Fruit fly (Drosophila melanogaster) whole organism, embryonic: ENCODE measurements around the gene CG12379.

Experiments
- ATbp ChIP-seq: fragments of 200-800 bp; sonication (Bioruptor generic); optimal IDR thresholded peaks from 2 replicates; lab custom pipeline; 2017; ENCODE audit warnings: missing biosample characterization, mild to moderate bottlenecking, missing genetic modification characterization, missing genetic modification reagents
- BEAF-32 ChIP-seq: fragments of 200-800 bp; sonication (Bioruptor generic); optimal IDR thresholded peaks from 3 replicates; lab custom pipeline; 2017; ENCODE audit warnings: missing biosample characterization, missing genetic modification characterization, mild to moderate bottlenecking, moderate library complexity, missing genetic modification reagents
- CG10267 ChIP-seq: fragments of 200-800 bp; sonication (Bioruptor generic); optimal IDR thresholded peaks from 2 replicates; lab custom pipeline; 2018; ENCODE audit warnings: missing biosample characterization, mild to moderate bottlenecking, missing genetic modification characterization, moderate library complexity
- CG10654 ChIP-seq: fragments of 200-800 bp; sonication (Bioruptor generic); optimal IDR thresholded peaks from 2 replicates; lab custom pipeline; 2016; ENCODE audit warnings: missing biosample characterization, missing genetic modification characterization
- CG15514 ChIP-seq: fragments of 200-800 bp; sonication (Bioruptor generic); optimal IDR thresholded peaks from 3 replicates; lab custom pipeline; 2017; ENCODE audit warnings: missing biosample characterization, missing genetic modification characterization, mild to moderate bottlenecking, moderate library complexity, missing genetic modification reagents
- CG17328 ChIP-seq: fragments of 200-800 bp; sonication (Bioruptor generic); IDR thresholded peaks from 2 replicates; pipeline ENCODE4 v1.3.6; 2022; ENCODE audit warnings: missing biosample characterization, missing genetic modification characterization
- CG17612 ChIP-seq: fragments of 200-800 bp; sonication (Bioruptor generic); IDR thresholded peaks from 2 replicates; pipeline ENCODE4 v1.3.6; 2022; ENCODE audit warnings: missing biosample characterization, missing genetic modification characterization
- CG2889 ChIP-seq: fragments of 200-800 bp; sonication (Bioruptor generic); IDR thresholded peaks from 3 replicates; pipeline ENCODE4 v1.3.6; 2022; ENCODE audit warnings: missing biosample characterization, missing genetic modification characterization
- CG31365 ChIP-seq: fragments of 200-800 bp; sonication (Bioruptor generic); optimal IDR thresholded peaks from 2 replicates; lab custom pipeline; 2018; ENCODE audit warnings: missing biosample characterization, mild to moderate bottlenecking, missing genetic modification characterization
- CG3163 ChIP-seq: fragments of 200-800 bp; sonication (Bioruptor generic); optimal IDR thresholded peaks from 3 replicates; lab custom pipeline; 2016; ENCODE audit warnings: missing biosample characterization, missing genetic modification characterization
- CG3995 ChIP-seq: fragments of 200-800 bp; sonication (Bioruptor generic); optimal IDR thresholded peaks from 3 replicates; lab custom pipeline; 2016; ENCODE audit warnings: missing biosample characterization, missing genetic modification characterization
- CG4328 ChIP-seq: fragments of 200-800 bp; sonication (Bioruptor generic); optimal IDR thresholded peaks from 3 replicates; lab custom pipeline; 2017; ENCODE audit warnings: missing biosample characterization, missing genetic modification reagents, missing genetic modification characterization
- CG4617 ChIP-seq: fragments of 200-800 bp; sonication (Bioruptor generic); optimal IDR thresholded peaks from 3 replicates; lab custom pipeline; 2016; ENCODE audit warnings: missing biosample characterization, missing genetic modification characterization, borderline replicate concordance
- CG4730 ChIP-seq: fragments of 200-800 bp; sonication (Bioruptor generic); IDR thresholded peaks from 2 replicates; pipeline ENCODE4 v1.3.6; 2022; ENCODE audit warnings: missing biosample characterization, missing genetic modification characterization
- CG8924 ChIP-seq: fragments of 200-800 bp; optimal IDR thresholded peaks from 3 replicates; lab custom pipeline; 2019; ENCODE audit warnings: missing biosample characterization, mild to moderate bottlenecking, missing genetic modification characterization, moderate library complexity
- D19B ChIP-seq: fragments of 200-800 bp; sonication (Bioruptor generic); optimal IDR thresholded peaks from 2 replicates; lab custom pipeline; 2017; ENCODE audit warnings: missing biosample characterization, mild to moderate bottlenecking, missing genetic modification characterization
- Dll ChIP-seq: fragments of 200-800 bp; sonication (Bioruptor generic); IDR thresholded peaks from 4 replicates; pipeline ENCODE4 v1.3.6; 2022; ENCODE audit warnings: missing biosample characterization, missing genetic modification characterization; ENCODE audit not compliant: partially characterized antibody
- Dref ChIP-seq: fragments of 200-800 bp; sonication (Bioruptor generic); IDR thresholded peaks from 2 replicates; pipeline ENCODE4 v1.3.6; 2022; ENCODE audit warnings: missing biosample characterization, missing genetic modification characterization
- Drgx ChIP-seq: fragments of 200-800 bp; sonication (Bioruptor generic); IDR thresholded peaks from 2 replicates; pipeline ENCODE4 v1.3.6; 2022; ENCODE audit warnings: missing biosample characterization, missing genetic modification characterization
- GATAe ChIP-seq: fragments of 200-800 bp; sonication (Bioruptor generic); conservative IDR thresholded peaks from 2 replicates; pipeline ENCODE4 v1.3.6; 2022; ENCODE audit warnings: missing biosample characterization, missing genetic modification characterization
- Hr51 ChIP-seq, 2 experiments: fragments of 200-800 bp; sonication (Bioruptor generic); optimal IDR thresholded peaks; 2 replicates in 1 of 2; 3 replicates in 1 of 2; lab custom pipeline; 2016 to 2018; ENCODE audit warnings: missing biosample characterization in 2 of 2, missing genetic modification characterization in 2 of 2, mild to moderate bottlenecking in 1 of 2, moderate library complexity in 1 of 2
- Hsf ChIP-seq: fragments of 200-800 bp; sonication (Bioruptor generic); optimal IDR thresholded peaks from 3 replicates; lab custom pipeline; 2016; ENCODE audit warnings: missing biosample characterization, missing genetic modification characterization
- Myb ChIP-seq: fragments of 200-800 bp; sonication (Bioruptor generic); optimal IDR thresholded peaks from 2 replicates; lab custom pipeline; 2016; ENCODE audit warnings: missing biosample characterization, missing genetic modification characterization
- Poxn ChIP-seq: fragments of 200-800 bp; sonication (Bioruptor generic); IDR thresholded peaks from 2 replicates; pipeline ENCODE4 v1.3.6; 2022; ENCODE audit warnings: missing biosample characterization, missing genetic modification characterization
- Sry-δ ChIP-seq: fragments of 200-800 bp; sonication (Bioruptor generic); optimal IDR thresholded peaks from 2 replicates; lab custom pipeline; 2016; ENCODE audit warnings: missing biosample characterization, missing genetic modification characterization
- Ssrp ChIP-seq: fragments of 200-800 bp; sonication (Bioruptor generic); optimal IDR thresholded peaks from 2 replicates; lab custom pipeline; 2018; ENCODE audit warnings: missing biosample characterization, mild to moderate bottlenecking, missing genetic modification characterization, moderate library complexity
- Xrp1 ChIP-seq: fragments of 200-800 bp; sonication (Bioruptor generic); IDR thresholded peaks from 2 replicates; pipeline ENCODE4 v1.3.6; 2022; ENCODE audit warnings: missing biosample characterization, missing genetic modification characterization
- ase ChIP-seq: fragments of 200-800 bp; sonication (Bioruptor generic); IDR thresholded peaks from 3 replicates; pipeline ENCODE4 v1.3.6; 2022; ENCODE audit warnings: missing biosample characterization, missing genetic modification characterization
- bab2 ChIP-seq: fragments of 200-800 bp; sonication (Bioruptor generic); optimal IDR thresholded peaks from 2 replicates; lab custom pipeline; 2016; ENCODE audit warnings: missing biosample characterization, missing genetic modification characterization
- ci ChIP-seq: fragments of 200-800 bp; sonication (Bioruptor generic); IDR thresholded peaks from 3 replicates; pipeline ENCODE4 v1.3.6; 2022; ENCODE audit warnings: missing biosample characterization, missing genetic modification characterization
- eve ChIP-seq, 2 experiments: fragments of >200 bp; optimal IDR thresholded peaks; 2 replicates each; lab custom pipeline; 2017; ENCODE audit warnings: missing biosample characterization in 2 of 2, missing genetic modification characterization in 2 of 2
- ewg ChIP-seq: fragments of 200-800 bp; sonication (Bioruptor generic); optimal IDR thresholded peaks from 3 replicates; lab custom pipeline; 2017; ENCODE audit warnings: mild to moderate bottlenecking, missing biosample characterization, missing genetic modification reagents, missing genetic modification characterization
- kni ChIP-seq: fragments of 200-800 bp; sonication (Bioruptor generic); optimal IDR thresholded peaks from 3 replicates; lab custom pipeline; 2017; ENCODE audit warnings: mild to moderate bottlenecking, missing biosample characterization, missing genetic modification reagents, missing genetic modification characterization
- nerfin-2 ChIP-seq: fragments of 200-800 bp; sonication (Bioruptor generic); IDR thresholded peaks from 2 replicates; pipeline ENCODE4 v1.3.6; 2022; ENCODE audit warnings: missing biosample characterization, missing genetic modification characterization; ENCODE audit not compliant: partially characterized antibody
- org-1 ChIP-seq: fragments of 200-800 bp; sonication (Bioruptor generic); optimal IDR thresholded peaks from 2 replicates; lab custom pipeline; 2017; ENCODE audit warnings: missing biosample characterization, missing genetic modification characterization
- p53 ChIP-seq: fragments of 200-800 bp; sonication (Bioruptor generic); optimal IDR thresholded peaks from 2 replicates; lab custom pipeline; 2016; ENCODE audit warnings: missing biosample characterization, missing genetic modification characterization
- pros ChIP-seq: fragments of 200-800 bp; sonication (Bioruptor generic); optimal IDR thresholded peaks from 3 replicates; lab custom pipeline; 2019; ENCODE audit warnings: missing biosample characterization, mild to moderate bottlenecking, missing genetic modification characterization, moderate library complexity
- ranshi ChIP-seq: fragments of 200-800 bp; sonication (Bioruptor generic); IDR thresholded peaks from 2 replicates; pipeline ENCODE4 v1.3.6; 2022; ENCODE audit warnings: missing biosample characterization, missing genetic modification characterization
- ro ChIP-seq: fragments of 200-800 bp; sonication (Bioruptor generic); IDR thresholded peaks from 2 replicates; pipeline ENCODE4 v1.3.6; 2022; ENCODE audit warnings: missing biosample characterization, missing genetic modification characterization
- sens ChIP-seq: fragments of 200-800 bp; sonication (Bioruptor generic); peaks from one replicate; lab custom pipeline; 2016; ENCODE audit warnings: missing biosample characterization, missing genetic modification characterization
- tio ChIP-seq: fragments of 200-800 bp; sonication (Bioruptor generic); optimal IDR thresholded peaks from 2 replicates; lab custom pipeline; 2017; ENCODE audit warnings: missing biosample characterization, missing genetic modification characterization, inconsistent platforms
- vfl ChIP-seq: fragments of 200-800 bp; sonication (Bioruptor generic); optimal IDR thresholded peaks from 2 replicates; lab custom pipeline; 2016; ENCODE audit warnings: missing biosample characterization, missing genetic modification characterization
- zf30C ChIP-seq: fragments of 200-800 bp; sonication (Bioruptor generic); optimal IDR thresholded peaks from 3 replicates; lab custom pipeline; 2018; ENCODE audit warnings: missing biosample characterization, mild to moderate bottlenecking, missing genetic modification characterization
- zfh1 ChIP-seq: fragments of 200-800 bp; sonication (Bioruptor generic); IDR thresholded peaks from 3 replicates; pipeline ENCODE4 v1.3.6; 2022; ENCODE audit warnings: missing biosample characterization, missing genetic modification characterization

CG12379 gene

DNA sequence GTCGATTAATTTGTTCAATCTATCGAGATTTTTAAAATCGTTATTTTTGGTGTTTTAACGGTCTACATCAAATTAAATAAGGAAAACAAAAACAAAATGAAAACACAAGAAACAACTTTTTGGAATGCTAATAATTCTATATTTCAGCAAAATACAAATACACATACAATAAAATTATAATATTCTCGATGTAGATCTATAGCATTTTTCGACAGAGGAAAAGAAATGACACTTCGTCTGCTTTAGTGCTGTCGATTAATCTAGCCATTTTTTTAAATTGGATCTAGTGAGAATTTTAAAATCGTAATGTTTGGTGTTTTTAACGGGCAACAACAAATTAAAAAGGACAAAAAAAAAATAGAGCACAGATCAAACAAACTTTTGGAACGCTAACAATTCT lies 3.3 kb upstream of the CG12379 start, which contains the start of gene Arp6 (continued):
- TF ChIP-seq eve (GFP tag; optimal IDR thresholded peaks at IDR 0.05; lab: Kevin White, UChicago), result no peak
- TF ChIP-seq CG8924 (tag; lab: Kevin White, UChicago), result no peak
- no peak for TF ChIP-seq GATAe (GFP tag; lab: Robert Waterston, UW)
- no peak for TF ChIP-seq CG3163 (GFP tag; lab: Kevin White, UChicago)
- TF ChIP-seq bab2, result no peak
- peak; percentile 38 for TF ChIP-seq CG10267
- no peak for TF ChIP-seq D19B (GFP tag; lab: Kevin White, UChicago)
- no peak for TF ChIP-seq kni (GFP tag; lab: Kevin White, UChicago)
- TF ChIP-seq CG17612, result no peak
- no peak for TF ChIP-seq ranshi
- TF ChIP-seq CG10654 (GFP tag; lab: Kevin White, UChicago), result no peak
- no peak for TF ChIP-seq vfl
- TF ChIP-seq CG4328 (GFP tag; lab: Kevin White, UChicago), result no peak
- no peak for TF ChIP-seq Hr51 (GFP tag; optimal IDR thresholded peaks at IDR 0.05; lab: Kevin White, UChicago)
- no peak for TF ChIP-seq CG4730 (GFP tag; lab: Robert Waterston, UW)
- TF ChIP-seq Dref (GFP tag; lab: Robert Waterston, UW), result peak; percentile 57
- TF ChIP-seq Ssrp (tag; lab: Kevin White, UChicago), result no peak
- TF ChIP-seq ATbp, result no peak
- peak; percentile 65 for TF ChIP-seq CG3995
- TF ChIP-seq Sry-δ, result peak; percentile 7
- TF ChIP-seq Poxn (GFP tag; lab: Robert Waterston, UW), result no peak
- TF ChIP-seq sens (GFP tag; lab: Kevin White, UChicago), result peak; percentile 43
- TF ChIP-seq CG2889 (GFP tag; lab: Robert Waterston, UW), result no peak
- TF ChIP-seq Myb (GFP tag; lab: Kevin White, UChicago), result peak; percentile 48
- no peak for TF ChIP-seq CG17328 (GFP tag; lab: Robert Waterston, UW)
- no peak for TF ChIP-seq ase (GFP tag; lab: Robert Waterston, UW)
- no peak for TF ChIP-seq CG4617 (GFP tag; lab: Kevin White, UChicago)
- no peak for TF ChIP-seq ro
- TF ChIP-seq tio (GFP tag; lab: Kevin White, UChicago), result no peak
- TF ChIP-seq Dll (GFP tag; lab: Robert Waterston, UW), result 0 out of 4 replicates have a peak, but pooled peaks have one; percentile 42
- TF ChIP-seq pros, result no peak
- TF ChIP-seq ewg, result no peak
- TF ChIP-seq BEAF-32 (GFP tag; lab: Kevin White, UChicago), result peak; percentile 32

DNA sequence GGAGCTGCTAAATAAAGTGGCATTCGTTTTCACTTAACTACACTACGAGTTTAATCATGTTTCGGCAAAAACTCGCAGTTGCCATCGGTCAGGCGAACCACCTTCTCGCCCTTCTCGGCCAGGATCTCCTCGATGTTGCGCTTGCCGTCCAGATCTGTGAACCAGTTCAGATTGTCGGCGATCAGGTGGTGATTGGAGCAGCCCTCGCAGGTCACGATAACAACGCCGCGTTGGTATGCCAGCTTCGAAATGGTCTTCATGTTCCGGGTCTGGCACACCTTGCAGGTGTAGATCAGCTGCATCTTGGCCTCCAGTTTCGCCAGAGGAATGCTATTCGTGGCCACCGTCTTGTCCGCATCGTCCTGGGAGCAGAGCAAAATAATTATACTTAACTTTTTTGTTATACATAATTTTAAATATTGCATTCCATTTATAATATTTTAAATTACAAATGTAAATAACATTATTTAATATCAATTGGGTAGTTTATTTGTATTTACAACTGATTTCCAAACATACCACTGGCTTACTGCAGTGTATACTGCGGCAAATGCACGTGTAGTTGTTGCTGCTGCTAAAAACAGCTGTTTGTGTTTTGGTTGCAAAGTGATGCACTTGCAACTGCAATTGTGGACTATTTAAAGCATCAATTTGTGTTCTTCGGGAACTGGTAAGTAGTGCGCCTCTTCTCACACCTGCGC lies 454 bp downstream of the CG12379 start:
- TF ChIP-seq CG15514 (GFP tag; lab: Kevin White, UChicago) (peak; percentile 96), Hsf (GFP tag; lab: Kevin White, UChicago) (no peak), nerfin-2 (no peak), ci (GFP tag; lab: Robert Waterston, UW) (peak; percentile 35; the same call in 1 of the 3 replicates), kni (GFP tag; lab: Kevin White, UChicago) (no peak), CG31365 (tag; lab: Kevin White, UChicago) (no peak), sens (GFP tag; lab: Kevin White, UChicago) (no peak), zf30C (GFP tag; lab: Kevin White, UChicago) (peak; percentile 83), zfh1 (0 out of 3 replicates have a peak, but pooled peaks have one; percentile 7), p53 (GFP tag; lab: Kevin White, UChicago) (no peak), org-1 (GFP tag; lab: Kevin White, UChicago) (no peak), Xrp1 (GFP tag; lab: Robert Waterston, UW) (peak; percentile 6; the same call in 1 of the 2 replicates), Drgx (GFP tag; lab: Robert Waterston, UW) (peak; percentile 10; the same call in 1 of the 2 replicates)
- TF ChIP-seq, all 482 proteins: peak for 6
